Worm (Caenorhabditis elegans) whole organism, L2 larva: Measurements from ENCODE around the gene H02F09.2.

Source experiments
- C34F6.9 ChIP-seq: fragments of 150-350 bp; optimal IDR thresholded peaks from 2 replicates; lab custom pipeline; 2014; ENCODE audit warnings: missing biosample characterization, missing genetic modification characterization
- R02D3.7 ChIP-seq: fragments of 150-350 bp; optimal IDR thresholded peaks from 2 replicates; lab custom pipeline; 2014; ENCODE audit warnings: missing biosample characterization, missing genetic modification characterization
- ZK546.5 ChIP-seq: sonication (generic microtip); optimal IDR thresholded peaks from 2 replicates; lab custom pipeline; 2017; ENCODE audit warnings: missing biosample characterization, missing genetic modification characterization
- aly-2 ChIP-seq: fragments of 150-350 bp; optimal IDR thresholded peaks from 2 replicates; lab custom pipeline; 2014; ENCODE audit warnings: missing biosample characterization, missing genetic modification characterization
- ama-1 ChIP-seq: fragments of 150-350 bp; optimal IDR thresholded peaks from 2 replicates; lab custom pipeline; 2018; ENCODE audit warnings: inconsistent platforms
- blmp-1 ChIP-seq: sonication (generic microtip); optimal IDR thresholded peaks from 2 replicates; lab custom pipeline; 2017; ENCODE audit warnings: missing genetic modification characterization, mild to moderate bottlenecking, missing compliant biosample characterization, antibody characterized with exemption, moderate library complexity; ENCODE audit not compliant: insufficient read depth
- dmd-4 ChIP-seq: sonication (generic microtip); optimal IDR thresholded peaks from 2 replicates; lab custom pipeline; 2017; ENCODE audit warnings: missing biosample characterization, missing genetic modification characterization
- egl-27 ChIP-seq: sonication (generic microtip); optimal IDR thresholded peaks from 3 replicates; lab custom pipeline; 2017; ENCODE audit warnings: missing biosample characterization, missing genetic modification reagents, missing genetic modification characterization
- elt-1 ChIP-seq: fragments of 150-350 bp; optimal IDR thresholded peaks from 2 replicates; lab custom pipeline; 2014; ENCODE audit warnings: missing biosample characterization, missing genetic modification characterization
- elt-3 ChIP-seq: sonication (generic microtip); optimal IDR thresholded peaks from 2 replicates; lab custom pipeline; 2017; ENCODE audit warnings: missing biosample characterization, missing genetic modification characterization
- fos-1 ChIP-seq: fragments of 150-350 bp; optimal IDR thresholded peaks from 2 replicates; lab custom pipeline; 2014; ENCODE audit warnings: missing biosample characterization, missing genetic modification characterization
- lsy-2 ChIP-seq, 2 experiments: fragments of 150-350 bp in 1 of 2; sonication (generic microtip) in 1 of 2; optimal IDR thresholded peaks; 2 replicates each; lab custom pipeline; 2014 to 2017; ENCODE audit warnings: missing biosample characterization in 2 of 2, missing genetic modification characterization in 2 of 2
- mab-5 ChIP-seq: fragments of 150-350 bp; optimal IDR thresholded peaks from 2 replicates; lab custom pipeline; 2014; ENCODE audit warnings: missing biosample characterization, missing genetic modification characterization
- mbf-1 ChIP-seq: sonication (generic microtip); optimal IDR thresholded peaks from 2 replicates; lab custom pipeline; 2017; ENCODE audit warnings: missing biosample characterization, missing genetic modification characterization
- mdl-1 ChIP-seq, 2 experiments: fragments of 150-350 bp in 1 of 2; sonication (generic microtip) in 1 of 2; optimal IDR thresholded peaks; 2 replicates each; lab custom pipeline; 2017; ENCODE audit warnings: missing biosample characterization in 2 of 2, missing genetic modification characterization in 2 of 2
- nhr-10 ChIP-seq: sonication (generic microtip); optimal IDR thresholded peaks from 2 replicates; lab custom pipeline; 2017; ENCODE audit warnings: missing biosample characterization, missing genetic modification characterization
- nhr-11 ChIP-seq: fragments of 150-350 bp; optimal IDR thresholded peaks from 2 replicates; lab custom pipeline; 2014; ENCODE audit warnings: missing biosample characterization, missing genetic modification characterization
- nhr-12 ChIP-seq: fragments of 150-350 bp; optimal IDR thresholded peaks from 2 replicates; lab custom pipeline; 2014; ENCODE audit warnings: missing biosample characterization, missing genetic modification characterization
- nhr-129 ChIP-seq: fragments of 150-350 bp; optimal IDR thresholded peaks from 2 replicates; lab custom pipeline; 2014; ENCODE audit warnings: missing biosample characterization, missing genetic modification characterization
- nhr-23 ChIP-seq: fragments of 150-350 bp; optimal IDR thresholded peaks from 2 replicates; lab custom pipeline; 2014; ENCODE audit warnings: missing biosample characterization, missing genetic modification reagents, missing genetic modification characterization
- nhr-25 ChIP-seq: fragments of 150-350 bp; sonication (generic microtip); optimal IDR thresholded peaks from 3 replicates; lab custom pipeline; 2014; ENCODE audit warnings: missing biosample characterization, missing genetic modification characterization
- nhr-6 ChIP-seq: fragments of 150-350 bp; optimal IDR thresholded peaks from 2 replicates; lab custom pipeline; 2014; ENCODE audit warnings: missing biosample characterization, missing genetic modification characterization
- nhr-77 ChIP-seq: fragments of 150-350 bp; optimal IDR thresholded peaks from 2 replicates; lab custom pipeline; 2014; ENCODE audit warnings: missing biosample characterization, missing genetic modification characterization
- sem-4 ChIP-seq: fragments of 150-350 bp; optimal IDR thresholded peaks from 2 replicates; lab custom pipeline; 2014; ENCODE audit warnings: missing biosample characterization, missing genetic modification reagents, missing genetic modification characterization
- skn-1 ChIP-seq: sonication (generic microtip); optimal IDR thresholded peaks from 2 replicates; lab custom pipeline; 2017; ENCODE audit warnings: missing biosample characterization, missing genetic modification characterization
- sma-9 ChIP-seq, 2 experiments: fragments of 150-350 bp in 1 of 2; sonication (generic microtip) in 1 of 2; optimal IDR thresholded peaks; 2 replicates each; lab custom pipeline; 2014 to 2016; ENCODE audit warnings: missing genetic modification characterization in 2 of 2, mild to moderate bottlenecking in 1 of 2, missing biosample characterization in 1 of 2, missing compliant biosample characterization in 1 of 2, missing genetic modification reagents in 1 of 2, moderate library complexity in 1 of 2
- snpc-4 ChIP-seq: fragments of 150-350 bp; optimal IDR thresholded peaks from 2 replicates; lab custom pipeline; 2014; ENCODE audit warnings: missing biosample characterization, missing genetic modification characterization
- unc-39 ChIP-seq: fragments of 150-350 bp; optimal IDR thresholded peaks from 2 replicates; lab custom pipeline; 2014; ENCODE audit warnings: missing biosample characterization, missing genetic modification characterization
- unc-55 ChIP-seq: fragments of 150-350 bp; sonication (generic microtip); optimal IDR thresholded peaks from 3 replicates; lab custom pipeline; 2014; ENCODE audit warnings: missing biosample characterization, missing genetic modification reagents, missing genetic modification characterization
- zag-1 ChIP-seq: fragments of 150-350 bp; optimal IDR thresholded peaks from 2 replicates; lab custom pipeline; 2014; ENCODE audit warnings: missing biosample characterization, missing genetic modification characterization
- ztf-1 ChIP-seq: fragments of 200-800 bp; sonication (Bioruptor generic); conservative IDR thresholded peaks from 2 replicates; pipeline ENCODE4 v1.3.6; 2022; ENCODE audit warnings: missing genetic modification characterization, missing compliant biosample characterization
- ztf-4 ChIP-seq: fragments of 150-350 bp; optimal IDR thresholded peaks from 2 replicates; lab custom pipeline; 2014; ENCODE audit warnings: missing biosample characterization, missing genetic modification characterization

H02F09.2 gene

ce11 chrX:1527338-1527737, 44.7 kb upstream of the H02F09.2 start (continued):
- TF ChIP-seq elt-3 (no peak), ZK546.5 (tag; lab: Kevin White, UChicago) (no peak), skn-1 (tag; lab: Kevin White, UChicago) (no peak), blmp-1 (tag; lab: Kevin White, UChicago) (peak; percentile 30), mdl-1 (tag; optimal IDR thresholded peaks at IDR 0.05; lab: Kevin White, UChicago) (no peak), ztf-1 (no peak), mab-5 (tag; lab: Kevin White, UChicago) (no peak), egl-27 (tag; lab: Kevin White, UChicago) (no peak), nhr-25 (tag; lab: Kevin White, UChicago) (peak; percentile 83), fos-1 (tag; lab: Kevin White, UChicago) (peak; percentile 35), unc-39 (tag; lab: Kevin White, UChicago) (no peak), aly-2 (tag; lab: Kevin White, UChicago) (no peak), sma-9 (GFP tag; optimal IDR thresholded peaks at IDR 0.05; lab: Kevin White, UChicago) (peak; percentile 69), sma-9 (tag; optimal IDR thresholded peaks at IDR 0.05; lab: Kevin White, UChicago) (no peak), nhr-12 (tag; lab: Kevin White, UChicago) (no peak), nhr-11 (no peak), R02D3.7 (tag; lab: Kevin White, UChicago) (no peak), mbf-1 (tag; lab: Kevin White, UChicago) (no peak), zag-1 (tag; lab: Kevin White, UChicago) (no peak)

DNA sequence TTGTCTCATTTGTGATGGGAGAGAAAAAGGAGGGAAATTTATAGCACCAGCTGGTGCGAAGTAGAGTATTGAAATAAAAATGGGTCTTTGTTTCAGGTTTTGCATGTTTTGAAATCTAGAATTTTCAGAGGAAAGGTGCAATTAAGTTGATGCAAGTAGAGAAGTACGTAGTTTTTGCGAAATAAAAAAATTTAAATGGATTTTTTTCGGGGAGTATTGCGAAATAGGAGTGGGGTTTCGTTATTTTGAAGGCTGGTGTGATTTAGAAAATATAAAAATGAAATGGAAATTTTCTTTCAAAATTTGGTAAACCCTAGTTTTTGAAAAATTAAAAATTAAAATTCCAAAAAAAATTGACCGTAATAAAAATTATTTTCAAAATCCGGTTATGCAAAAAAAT, 43.9 kb upstream of the H02F09.2 start:
- TF ChIP-seq sma-9 (GFP tag; optimal IDR thresholded peaks at IDR 0.05; lab: Kevin White, UChicago): no peak
- TF ChIP-seq sma-9 (tag; optimal IDR thresholded peaks at IDR 0.05; lab: Kevin White, UChicago): no peak
- peak; percentile 17 for TF ChIP-seq unc-55 (GFP tag; lab: Kevin White, UChicago)
- TF ChIP-seq ama-1 (lab: Kevin White, UChicago): no peak
- no peak for TF ChIP-seq snpc-4 (tag; lab: Kevin White, UChicago)
- no peak for TF ChIP-seq mbf-1 (tag; lab: Kevin White, UChicago)
- TF ChIP-seq skn-1 (tag; lab: Kevin White, UChicago): no peak

- peak in 1 of 2 experiments; percentile 16 for TF ChIP-seq lsy-2 (tag; optimal IDR thresholded peaks at IDR 0.05; lab: Kevin White, UChicago)
- peak; percentile 30 for TF ChIP-seq unc-55 (GFP tag; lab: Kevin White, UChicago)
- TF ChIP-seq nhr-11: no peak
- no peak for TF ChIP-seq mdl-1 (tag; optimal IDR thresholded peaks at IDR 0.05; lab: Kevin White, UChicago)
- TF ChIP-seq nhr-10: no peak
- no peak for TF ChIP-seq ztf-4 (tag; lab: Kevin White, UChicago)
- TF ChIP-seq nhr-6 (tag; lab: Kevin White, UChicago): no peak
Measured at ce11 chrX:1529013-1529412, 43.0 kb upstream of the H02F09.2 start.

- TF ChIP-seq elt-1 (tag; lab: Kevin White, UChicago) (no peak), dmd-4 (tag; lab: Kevin White, UChicago) (no peak), unc-55 (GFP tag; lab: Kevin White, UChicago) (no peak), nhr-23 (tag; lab: Kevin White, UChicago) (no peak), nhr-77 (tag; lab: Kevin White, UChicago) (no peak), R02D3.7 (tag; lab: Kevin White, UChicago) (no peak), ztf-4 (tag; lab: Kevin White, UChicago) (no peak), sem-4 (no peak), egl-27 (tag; lab: Kevin White, UChicago) (no peak)
Measured at ce11 chrX:1535261-1535660, 36.8 kb upstream of the H02F09.2 start, which contains the start of gene K06A9.3. K06A9.3 (minus strand) TSS chrX:1535361.

ce11 chrX:1536138-1536537, 35.9 kb upstream of the H02F09.2 start, which contains the start of gene K06A9.2:
K06A9.2 (plus strand) TSS chrX:1536366.
- peak in 1 of 2 experiments; percentile 30 for TF ChIP-seq lsy-2 (tag; optimal IDR thresholded peaks at IDR 0.05; lab: Kevin White, UChicago)
- TF ChIP-seq nhr-129: peak; percentile 72
- TF ChIP-seq C34F6.9 (tag; lab: Kevin White, UChicago): peak; percentile 48
- no peak for TF ChIP-seq aly-2 (tag; lab: Kevin White, UChicago)
